Worm (Caenorhabditis elegans) whole organism, L2 larva: ENCODE results near the gene K10G9.2.

Experiments
- R02D3.7 ChIP-seq: fragments of 150-350 bp; optimal IDR thresholded peaks from 2 replicates; lab custom pipeline; 2014; ENCODE audit warnings: missing biosample characterization, missing genetic modification characterization
- ceh-16 ChIP-seq: fragments of 150-350 bp; optimal IDR thresholded peaks from 2 replicates; lab custom pipeline; 2014; ENCODE audit warnings: missing biosample characterization, missing genetic modification characterization
- elt-3 ChIP-seq: sonication (generic microtip); optimal IDR thresholded peaks from 2 replicates; lab custom pipeline; 2017; ENCODE audit warnings: missing biosample characterization, missing genetic modification characterization
- lin-39 ChIP-seq: fragments of 150-350 bp; optimal IDR thresholded peaks from 2 replicates; lab custom pipeline; 2014; ENCODE audit warnings: missing biosample characterization, missing genetic modification reagents, missing genetic modification characterization
- lsy-2 ChIP-seq, 2 experiments: fragments of 150-350 bp in 1 of 2; sonication (generic microtip) in 1 of 2; optimal IDR thresholded peaks; 2 replicates each; lab custom pipeline; 2014 to 2017; ENCODE audit warnings: missing biosample characterization in 2 of 2, missing genetic modification characterization in 2 of 2
- unc-55 ChIP-seq: fragments of 150-350 bp; sonication (generic microtip); optimal IDR thresholded peaks from 3 replicates; lab custom pipeline; 2014; ENCODE audit warnings: missing biosample characterization, missing genetic modification reagents, missing genetic modification characterization

DNA sequence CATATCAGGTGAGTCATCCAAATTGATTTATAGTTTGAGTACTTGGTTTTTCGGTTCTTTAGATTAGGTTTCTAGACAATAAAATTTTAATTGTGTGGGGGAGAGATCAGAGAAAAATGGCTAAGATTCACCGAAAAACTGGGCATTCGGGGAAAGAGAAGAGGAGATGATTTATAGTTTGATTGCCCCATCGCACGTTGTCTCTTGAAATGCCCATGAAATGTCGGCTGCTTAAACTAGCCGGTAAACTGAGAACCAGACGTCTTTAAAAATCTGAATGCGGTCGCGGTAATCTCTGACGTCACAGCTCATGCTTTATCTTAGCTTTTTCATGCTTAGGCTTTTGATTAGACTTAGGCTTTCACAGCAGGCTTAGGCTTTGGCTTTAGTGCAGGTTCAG, 11.2 kb downstream of the K10G9.2 start:
- no peak for TF ChIP-seq ceh-16 (tag; lab: Kevin White, UChicago)
- no peak for TF ChIP-seq lin-39 (tag; lab: Kevin White, UChicago)
- no peak for TF ChIP-seq lsy-2 (tag; optimal IDR thresholded peaks at IDR 0.05; lab: Kevin White, UChicago)
- TF ChIP-seq elt-3 (tag; lab: Kevin White, UChicago): no peak
- no peak for TF ChIP-seq R02D3.7 (tag; lab: Kevin White, UChicago)
- TF ChIP-seq unc-55 (GFP tag; lab: Kevin White, UChicago): no peak
